Worm (Caenorhabditis elegans): ENCODE results near the gene F49H12.7.

F49H12.7 gene

DNA sequence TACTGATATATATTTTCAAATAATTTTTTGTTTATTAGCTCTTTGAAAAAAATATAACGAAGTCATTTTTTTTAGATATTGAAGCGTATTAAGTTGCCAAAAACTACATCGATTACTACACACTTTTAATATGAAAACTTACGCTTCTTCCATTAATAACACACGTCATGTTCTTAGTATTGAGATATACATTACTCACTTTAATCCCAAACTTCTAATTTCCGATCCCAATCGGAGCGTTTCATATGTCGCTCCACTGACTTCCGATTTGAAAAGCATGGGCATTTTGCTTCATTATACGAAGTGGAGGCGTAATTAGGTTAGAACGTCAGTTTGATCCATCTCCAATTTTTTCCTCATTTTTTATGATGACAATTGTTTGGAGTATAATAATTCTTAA is 14.0 kb downstream of the F49H12.7 start:
- TF ChIP-seq eyg-1 (tag; optimal IDR thresholded peaks at IDR 0.05) = no peak
- no peak for TF ChIP-seq che-1 (tag; optimal IDR thresholded peaks at IDR 0.05)
- no peak for TF ChIP-seq fax-1 (tag; optimal IDR thresholded peaks at IDR 0.05)
- no peak for TF ChIP-seq zip-5 (tag; optimal IDR thresholded peaks at IDR 0.05)
- TF ChIP-seq ceh-30 (tag; optimal IDR thresholded peaks at IDR 0.05) = no peak
- TF ChIP-seq mec-3 (tag; optimal IDR thresholded peaks at IDR 0.05; ENCODE audit: borderline replicate concordance) = no peak
- no peak for TF ChIP-seq gmeb-2 (tag; optimal IDR thresholded peaks at IDR 0.05)
- no peak for TF ChIP-seq ceh-31 (tag; optimal IDR thresholded peaks at IDR 0.05)
- no peak for TF ChIP-seq hlh-30 (tag; optimal IDR thresholded peaks at IDR 0.05; ENCODE audit: insufficient read depth)
- no peak for TF ChIP-seq hlh-6 (tag; optimal IDR thresholded peaks at IDR 0.05)

DNA sequence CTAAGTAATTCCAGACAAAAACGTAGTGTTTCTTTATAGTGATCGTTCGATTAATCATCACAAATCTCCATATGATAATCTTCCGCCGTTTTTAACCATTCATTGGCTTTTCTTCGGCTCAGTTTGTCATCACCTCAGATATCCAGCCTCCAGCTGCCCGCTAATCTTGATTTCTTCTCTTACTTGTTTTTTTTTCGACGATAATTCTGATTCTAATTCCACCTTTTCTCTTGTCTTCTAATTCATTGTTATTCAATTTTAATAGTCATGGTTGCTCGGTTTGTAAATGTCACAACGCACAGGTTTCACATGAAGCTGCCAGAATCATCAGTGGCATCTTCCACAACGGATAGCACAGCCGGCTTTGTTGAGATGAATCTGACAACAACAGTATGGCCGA is 14.7 kb downstream of the F49H12.7 start, which contains the start of gene F49H12.4:
Gene F49H12.4 (plus strand): TSS at position 301 of the 400 bp plus-strand sequence.
- TF ChIP-seq F13H6.1 (tag; optimal IDR thresholded peaks at IDR 0.05) = no peak
- TF ChIP-seq hlh-8 (tag; optimal IDR thresholded peaks at IDR 0.05) = no peak
- TF ChIP-seq Y22D7AL.16 (tag; optimal IDR thresholded peaks at IDR 0.05) = no peak
- no peak for TF ChIP-seq ceh-34 (tag; optimal IDR thresholded peaks at IDR 0.05)
- no peak for TF ChIP-seq K09A11.1 (tag; optimal IDR thresholded peaks at IDR 0.05; ENCODE audit: insufficient read depth)
- no peak for TF ChIP-seq unc-3 (GFP tag; conservative IDR thresholded peaks at IDR 0.05)
- no peak for TF ChIP-seq unc-3 (tag; optimal IDR thresholded peaks at IDR 0.05)
- TF ChIP-seq fax-1 (tag; optimal IDR thresholded peaks at IDR 0.05) = no peak
- TF ChIP-seq fkh-6 (tag; optimal IDR thresholded peaks at IDR 0.05) = no peak
- no peak for TF ChIP-seq hlh-13 (GFP tag; optimal IDR thresholded peaks at IDR 0.05)
- TF ChIP-seq ceh-14 (tag; optimal IDR thresholded peaks at IDR 0.05) = no peak
- no peak for TF ChIP-seq ceh-6 (GFP tag; optimal IDR thresholded peaks at IDR 0.05)
- no peak for TF ChIP-seq nfya-1 (tag; optimal IDR thresholded peaks at IDR 0.05)
- no peak for TF ChIP-seq T23F11.4 (GFP tag; optimal IDR thresholded peaks at IDR 0.05)
- no peak for TF ChIP-seq ceh-30 (tag; optimal IDR thresholded peaks at IDR 0.05)
- TF ChIP-seq eyg-1 (tag; optimal IDR thresholded peaks at IDR 0.05) = no peak
- no peak for TF ChIP-seq dve-1 (tag; optimal IDR thresholded peaks at IDR 0.05)
- TF ChIP-seq ets-4 (tag; optimal IDR thresholded peaks at IDR 0.05) = no peak
- no peak for TF ChIP-seq hlh-15 (tag; optimal IDR thresholded peaks at IDR 0.05)
- TF ChIP-seq madf-2 (tag; optimal IDR thresholded peaks at IDR 0.05) = no peak

DNA sequence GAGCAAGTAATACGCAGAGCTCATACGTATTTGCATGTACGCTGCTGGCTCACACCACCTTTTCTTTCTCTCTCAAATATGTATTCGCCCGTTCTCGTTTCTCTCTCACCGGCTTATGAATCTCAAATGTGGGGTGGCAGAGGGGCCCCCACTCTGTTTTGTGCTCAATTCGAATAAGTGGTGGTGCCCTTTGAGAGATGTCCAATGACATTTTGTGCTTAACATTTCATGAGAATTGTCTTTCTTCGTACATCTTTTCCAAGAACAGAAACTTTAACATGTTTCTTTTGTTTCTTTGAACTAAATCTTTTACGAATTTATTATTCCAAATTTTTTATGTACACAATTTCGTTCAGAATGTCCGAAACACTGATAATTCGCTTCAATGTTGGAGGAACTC is 19.2 kb downstream of the F49H12.7 start, which contains the start of gene F49H12.3:
Gene F49H12.3 (plus strand): TSS at position 357 of the 400 bp plus-strand sequence.
- TF ChIP-seq fax-1 (tag; optimal IDR thresholded peaks at IDR 0.05) (no peak), elt-4 (tag; optimal IDR thresholded peaks at IDR 0.05) (no peak), C38D4.7 (GFP tag; optimal IDR thresholded peaks at IDR 0.05) (no peak), unc-3 (GFP tag; conservative IDR thresholded peaks at IDR 0.05) (no peak), unc-3 (tag; optimal IDR thresholded peaks at IDR 0.05) (no peak), ztf-16 (tag; optimal IDR thresholded peaks at IDR 0.05) (no peak)

DNA sequence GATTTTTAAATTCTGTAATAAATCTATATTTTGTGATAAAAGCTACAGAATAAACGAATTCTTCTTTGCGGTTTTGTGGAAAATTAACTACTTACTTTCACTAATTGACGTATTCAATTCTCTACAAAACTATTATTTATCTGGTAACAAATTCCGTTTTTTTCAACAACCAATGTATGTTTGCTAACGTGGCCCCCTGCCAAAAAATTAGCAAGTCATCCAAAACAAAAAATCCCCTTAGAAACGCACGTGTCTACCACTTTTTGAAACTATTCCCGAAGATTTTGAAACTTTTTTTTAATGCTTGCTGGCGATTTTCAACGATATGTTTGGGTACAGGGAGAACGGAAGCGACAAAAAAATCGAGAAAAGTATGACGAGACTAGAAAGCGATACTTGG is 20.2 kb downstream of the F49H12.7 start, which contains the start of gene F49H12.2:
Gene F49H12.2 (plus strand): TSS at position 301 of the 400 bp plus-strand sequence.
- no peak for TF ChIP-seq sox-4 (tag; optimal IDR thresholded peaks at IDR 0.05)
- no peak for TF ChIP-seq ceh-24 (tag; optimal IDR thresholded peaks at IDR 0.05)
- no peak for TF ChIP-seq pag-3 (tag; optimal IDR thresholded peaks at IDR 0.05; ENCODE audit: borderline replicate concordance)
- TF ChIP-seq hlh-13 (GFP tag; optimal IDR thresholded peaks at IDR 0.05) = no peak
- TF ChIP-seq pqm-1 (tag; optimal IDR thresholded peaks at IDR 0.05) = no peak
- no peak for TF ChIP-seq dmd-4 (tag; optimal IDR thresholded peaks at IDR 0.05; ENCODE audit: borderline replicate concordance)
- TF ChIP-seq ttx-3 (tag; optimal IDR thresholded peaks at IDR 0.05) = no peak
- TF ChIP-seq C38D4.7 (GFP tag; optimal IDR thresholded peaks at IDR 0.05) = no peak
- no peak for TF ChIP-seq gmeb-2 (tag; optimal IDR thresholded peaks at IDR 0.05)
- TF ChIP-seq ceh-34 (tag; optimal IDR thresholded peaks at IDR 0.05) = no peak
- no peak for TF ChIP-seq ceh-9 (tag; optimal IDR thresholded peaks at IDR 0.05)
- TF ChIP-seq pros-1 (tag; optimal IDR thresholded peaks at IDR 0.05) = no peak
- no peak for TF ChIP-seq pax-1 (tag; optimal IDR thresholded peaks at IDR 0.05)
- TF ChIP-seq eyg-1 (tag; optimal IDR thresholded peaks at IDR 0.05) = no peak
- no peak for TF ChIP-seq hlh-6 (tag; optimal IDR thresholded peaks at IDR 0.05)
- TF ChIP-seq elt-2 (tag; optimal IDR thresholded peaks at IDR 0.05) = no peak
- no peak for TF ChIP-seq madf-2 (tag; optimal IDR thresholded peaks at IDR 0.05)
